Worm (Caenorhabditis elegans): ENCODE measurements around the gene cyc-2.1.
"Not testable (repeated sequence)": the region's sequence is repeated elsewhere in the genome, so short reads cannot be mapped to it uniquely, and the experiment has no call there.

The cyc-2.1 gene

ce11 chrIV:4744167-4744566, 4.6 kb downstream of the cyc-2.1 start, which contains the start of gene hoe-1:
Gene hoe-1, minus strand, starts transcription at chrIV:4744267.
- TF ChIP-seq med-1 (GFP tag; optimal IDR thresholded peaks at IDR 0.05; ENCODE audit: insufficient read depth) (no peak), cog-1 (tag; optimal IDR thresholded peaks at IDR 0.05) (no peak), ztf-23 (GFP tag; IDR thresholded peaks at IDR 0.05) (no peak)

- TF ChIP-seq T22C8.4 (GFP tag; IDR thresholded peaks at IDR 0.05) (no peak), cog-1 (tag; optimal IDR thresholded peaks at IDR 0.05) (no peak), med-1 (GFP tag; optimal IDR thresholded peaks at IDR 0.05; ENCODE audit: insufficient read depth) (no peak)
Observed at ce11 chrIV:4742480-4742879, 6.3 kb downstream of the cyc-2.1 start.

- TF ChIP-seq T22C8.4 (GFP tag; IDR thresholded peaks at IDR 0.05) (no peak), tab-1 (GFP tag; IDR thresholded peaks at IDR 0.05) (no peak), flt-1 (GFP tag; IDR thresholded peaks at IDR 0.05) (no peak), klf-2 (GFP tag; conservative IDR thresholded peaks at IDR 0.05) (no peak), ztf-29 (GFP tag; IDR thresholded peaks at IDR 0.05) (no peak), ref-1 (GFP tag; conservative IDR thresholded peaks at IDR 0.05) (no peak), cog-1 (tag; optimal IDR thresholded peaks at IDR 0.05) (no peak), ztf-23 (GFP tag; IDR thresholded peaks at IDR 0.05) (no peak), med-1 (GFP tag; optimal IDR thresholded peaks at IDR 0.05; ENCODE audit: insufficient read depth) (no peak)
Observed at ce11 chrIV:4737258-4737657, 11.6 kb downstream of the cyc-2.1 start, which contains the start of gene fbxb-78. Gene fbxb-78, plus strand, starts transcription at chrIV:4737558.

ce11 chrIV:4727935-4728334, 20.9 kb downstream of the cyc-2.1 start:
- TF ChIP-seq T22C8.4 (GFP tag; IDR thresholded peaks at IDR 0.05) (peak; percentile 40; the same call in 1 of the 2 replicates), ztf-23 (GFP tag; IDR thresholded peaks at IDR 0.05) (peak; percentile 90), cog-1 (tag; optimal IDR thresholded peaks at IDR 0.05) (peak; percentile 49), klf-2 (GFP tag; conservative IDR thresholded peaks at IDR 0.05) (peak; percentile 71), ztf-29 (GFP tag; IDR thresholded peaks at IDR 0.05) (peak; percentile 31; the same call in 1 of the 2 replicates), flt-1 (GFP tag; IDR thresholded peaks at IDR 0.05) (peak; percentile 66)

DNA sequence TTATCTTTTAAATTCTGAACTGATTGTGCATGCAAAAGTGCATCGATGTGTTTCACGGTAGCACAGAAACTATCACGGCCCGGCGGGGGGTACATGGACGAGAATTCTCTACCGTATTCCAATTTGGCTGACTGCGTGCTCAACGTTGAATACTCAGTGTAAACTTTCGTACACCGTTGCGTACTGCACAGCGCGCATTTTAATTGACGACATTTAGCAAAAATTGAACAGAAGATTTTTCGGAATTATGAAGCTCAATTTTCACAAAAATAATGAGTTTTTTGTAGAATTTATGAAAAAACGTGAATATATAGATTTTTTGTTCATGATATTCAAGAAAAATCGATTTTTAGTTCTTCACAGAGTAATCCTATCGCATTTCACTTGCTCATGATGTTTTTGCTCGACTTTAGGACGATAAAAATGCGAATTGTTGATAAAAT, 23.3 kb downstream of the cyc-2.1 start:
- TF ChIP-seq T22C8.4 (GFP tag; IDR thresholded peaks at IDR 0.05), result peak; percentile 60
- TF ChIP-seq flt-1 (GFP tag; IDR thresholded peaks at IDR 0.05), result peak; percentile 90
- peak; percentile 95 for TF ChIP-seq ztf-23 (GFP tag; IDR thresholded peaks at IDR 0.05)
- 0 out of 2 replicates have a peak, but pooled peaks have one; percentile 59 for TF ChIP-seq tab-1 (GFP tag; IDR thresholded peaks at IDR 0.05)
- TF ChIP-seq ref-1 (GFP tag; conservative IDR thresholded peaks at IDR 0.05), result 0 out of 2 replicates have a peak, but pooled peaks have one; percentile 20
- peak; percentile 49 for TF ChIP-seq cog-1 (tag; optimal IDR thresholded peaks at IDR 0.05)
- TF ChIP-seq klf-2 (GFP tag; conservative IDR thresholded peaks at IDR 0.05), result peak; percentile 68; the same call in 1 of the 2 replicates

ce11 chrIV:4724562-4724961, 24.2 kb downstream of the cyc-2.1 start, which contains the start of gene K08F11.1:
Gene K08F11.1, plus strand, starts transcription at chrIV:4724862.
- no peak for TF ChIP-seq T22C8.4 (GFP tag; IDR thresholded peaks at IDR 0.05)
- TF ChIP-seq ref-1 (GFP tag; conservative IDR thresholded peaks at IDR 0.05), result no peak

DNA sequence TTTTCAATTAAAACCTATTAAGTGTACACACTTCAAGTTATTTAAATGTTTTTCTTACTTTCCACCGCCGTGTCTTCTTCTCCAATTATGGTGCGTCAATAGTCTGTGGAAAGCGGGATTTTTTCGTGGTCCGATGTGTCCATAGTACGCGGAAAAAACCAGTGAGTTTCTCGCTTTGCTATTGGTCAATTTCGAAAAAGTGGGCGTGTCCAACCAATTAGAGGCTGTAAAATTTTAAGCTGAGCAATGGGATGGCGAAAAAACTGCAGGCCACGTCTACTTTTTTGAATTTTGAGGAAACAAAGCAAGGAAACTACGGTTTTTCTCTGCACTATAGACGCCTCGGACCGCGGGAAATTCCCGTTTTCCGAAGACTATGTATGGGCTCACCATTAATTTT, 25.1 kb downstream of the cyc-2.1 start:
- TF ChIP-seq klf-2 (GFP tag; conservative IDR thresholded peaks at IDR 0.05), result no peak
- TF ChIP-seq T22C8.4 (GFP tag; IDR thresholded peaks at IDR 0.05), result no peak
- TF ChIP-seq med-1 (GFP tag; optimal IDR thresholded peaks at IDR 0.05; ENCODE audit: insufficient read depth), result no peak
- no peak for TF ChIP-seq ref-1 (GFP tag; conservative IDR thresholded peaks at IDR 0.05)
- no peak for TF ChIP-seq ztf-29 (GFP tag; IDR thresholded peaks at IDR 0.05)
- TF ChIP-seq cog-1 (tag; optimal IDR thresholded peaks at IDR 0.05), result no peak
- TF ChIP-seq flt-1 (GFP tag; IDR thresholded peaks at IDR 0.05), result no peak
- no peak for TF ChIP-seq tab-1 (GFP tag; IDR thresholded peaks at IDR 0.05)
- TF ChIP-seq ztf-23 (GFP tag; IDR thresholded peaks at IDR 0.05), result no peak

- TF ChIP-seq T22C8.4 (GFP tag; IDR thresholded peaks at IDR 0.05) (peak; percentile 24; the same call in 1 of the 2 replicates), ztf-23 (GFP tag; IDR thresholded peaks at IDR 0.05) (peak; percentile 60; the same call in 1 of the 2 replicates)
Observed at ce11 chrIV:4720522-4720921, 28.3 kb downstream of the cyc-2.1 start.

ce11 chrIV:4715785-4716184, 33.0 kb downstream of the cyc-2.1 start, which contains the start of gene miro-1:
Gene miro-1, minus strand, starts transcription at chrIV:4715807.
- TF ChIP-seq klf-2 (GFP tag; conservative IDR thresholded peaks at IDR 0.05); flt-1 (GFP tag; IDR thresholded peaks at IDR 0.05); T22C8.4 (GFP tag; IDR thresholded peaks at IDR 0.05): not testable (repeated sequence)

DNA sequence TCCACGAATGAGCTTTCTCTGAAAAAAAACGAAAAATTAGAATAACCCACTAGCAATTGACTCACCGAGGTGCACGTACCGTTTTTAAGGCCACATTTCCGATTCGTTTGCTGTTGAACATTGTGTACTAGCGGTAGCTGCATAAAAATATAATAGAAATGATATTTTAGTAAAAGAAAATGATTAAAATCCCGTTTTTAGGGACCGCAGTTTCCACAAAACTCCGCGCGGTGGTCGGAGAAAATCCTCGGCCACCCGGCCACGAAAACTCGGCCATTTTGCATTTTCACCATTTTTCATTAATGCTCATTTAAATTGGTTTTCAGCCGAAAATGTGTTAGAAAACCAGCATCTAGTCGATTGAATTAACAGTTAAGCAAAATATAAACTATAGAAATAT, 36.4 kb downstream of the cyc-2.1 start, which contains the start of gene yars-2:
TSS of gene yars-2 (minus strand) at position 249 of the 400 bp plus-strand sequence.
- TF ChIP-seq ztf-23 (GFP tag; IDR thresholded peaks at IDR 0.05) (0 out of 2 replicates have a peak, but pooled peaks have one; percentile 37), T22C8.4 (GFP tag; IDR thresholded peaks at IDR 0.05) (no peak)

ce11 chrIV:4710459-4710858, 38.4 kb downstream of the cyc-2.1 start, which contains the start of gene cif-1:
Gene cif-1, minus strand, starts transcription at chrIV:4710755.
- no peak for TF ChIP-seq med-1 (GFP tag; optimal IDR thresholded peaks at IDR 0.05; ENCODE audit: insufficient read depth)

Measured in whole organism, midembryonic.